Fruit fly (Drosophila melanogaster): ENCODE measurements around the gene SppL.

The SppL gene

DNA sequence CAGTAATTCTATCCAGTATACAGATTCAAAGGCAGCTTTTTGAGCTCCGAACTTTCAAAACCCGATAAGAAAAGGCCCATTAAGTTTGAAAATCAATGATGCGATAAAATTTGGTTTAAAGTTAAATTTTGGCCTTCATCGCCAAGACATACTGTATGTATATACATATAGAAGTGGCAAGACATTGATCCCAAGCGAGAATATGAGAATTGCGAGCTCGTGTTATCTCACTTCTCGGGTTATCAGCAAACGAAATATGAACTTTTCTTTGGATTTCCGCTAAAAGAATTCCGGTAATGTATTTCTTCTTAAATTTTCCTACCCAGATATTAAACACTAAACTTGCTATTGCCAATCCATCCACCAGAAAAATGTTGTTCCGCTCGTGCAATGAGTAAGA, 4.7 kb upstream of the SppL start:
- TF ChIP-seq kay (GFP tag; ENCODE audit: borderline replicate concordance) (peak; percentile 39), tj (GFP tag; optimal IDR thresholded peaks at IDR 0.05) (no peak)

DNA sequence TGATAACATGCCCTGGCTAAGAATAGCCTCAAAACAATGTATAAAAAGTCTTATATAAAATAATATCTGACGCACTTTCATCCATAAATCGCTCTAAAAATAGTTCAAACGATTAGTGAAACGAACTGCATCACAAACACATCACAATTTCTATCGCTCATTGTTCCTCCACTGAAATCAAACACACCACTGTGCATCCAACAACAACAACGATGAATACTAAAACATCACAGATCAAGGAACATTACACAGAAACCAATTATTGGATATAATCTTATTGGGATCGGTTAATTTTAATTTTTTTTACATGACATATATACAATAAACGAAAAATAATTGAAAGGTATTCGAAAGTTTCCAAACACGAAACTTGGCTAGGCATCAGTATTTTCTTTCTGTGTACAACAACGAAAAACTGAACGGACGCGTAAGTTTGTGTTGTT, 2.4 kb upstream of the SppL start:
- TF ChIP-seq cic (GFP tag; optimal IDR thresholded peaks at IDR 0.05), result no peak
- peak; percentile 10 for TF ChIP-seq toe (GFP tag; optimal IDR thresholded peaks at IDR 0.05)
- no peak for TF ChIP-seq CG7101 (tag; optimal IDR thresholded peaks at IDR 0.05)
- TF ChIP-seq CG12768 (GFP tag; optimal IDR thresholded peaks at IDR 0.05), result no peak
- TF ChIP-seq bab1 (GFP tag; optimal IDR thresholded peaks at IDR 0.05), result no peak
- no peak for TF ChIP-seq CG33017 (tag; optimal IDR thresholded peaks at IDR 0.05)
- TF ChIP-seq CG11617 (GFP tag; optimal IDR thresholded peaks at IDR 0.05), result no peak
- TF ChIP-seq cnc (optimal IDR thresholded peaks at IDR 0.05), result no peak
- no peak for TF ChIP-seq ovo (GFP tag; optimal IDR thresholded peaks at IDR 0.05)
- no peak for TF ChIP-seq Mnt (GFP tag; optimal IDR thresholded peaks at IDR 0.05)
- TF ChIP-seq pad (GFP tag; optimal IDR thresholded peaks at IDR 0.05), result no peak
- no peak for TF ChIP-seq CG7045 (GFP tag; optimal IDR thresholded peaks at IDR 0.05)
- no peak for TF ChIP-seq Hr96 (GFP tag; optimal IDR thresholded peaks at IDR 0.05)
- no peak for TF ChIP-seq Clk (GFP tag; optimal IDR thresholded peaks at IDR 0.05)
- no peak for TF ChIP-seq tj (GFP tag; optimal IDR thresholded peaks at IDR 0.05)
- peak; percentile 54 for TF ChIP-seq kay (GFP tag; ENCODE audit: borderline replicate concordance)
- no peak for TF ChIP-seq Crg-1 (GFP tag; optimal IDR thresholded peaks at IDR 0.05)
- TF ChIP-seq CG5204 (GFP tag; optimal IDR thresholded peaks at IDR 0.05), result no peak
- TF ChIP-seq CG14711 (tag; optimal IDR thresholded peaks at IDR 0.05), result peak; percentile 37
- no peak for TF ChIP-seq CG1620 (GFP tag; optimal IDR thresholded peaks at IDR 0.05)

DNA sequence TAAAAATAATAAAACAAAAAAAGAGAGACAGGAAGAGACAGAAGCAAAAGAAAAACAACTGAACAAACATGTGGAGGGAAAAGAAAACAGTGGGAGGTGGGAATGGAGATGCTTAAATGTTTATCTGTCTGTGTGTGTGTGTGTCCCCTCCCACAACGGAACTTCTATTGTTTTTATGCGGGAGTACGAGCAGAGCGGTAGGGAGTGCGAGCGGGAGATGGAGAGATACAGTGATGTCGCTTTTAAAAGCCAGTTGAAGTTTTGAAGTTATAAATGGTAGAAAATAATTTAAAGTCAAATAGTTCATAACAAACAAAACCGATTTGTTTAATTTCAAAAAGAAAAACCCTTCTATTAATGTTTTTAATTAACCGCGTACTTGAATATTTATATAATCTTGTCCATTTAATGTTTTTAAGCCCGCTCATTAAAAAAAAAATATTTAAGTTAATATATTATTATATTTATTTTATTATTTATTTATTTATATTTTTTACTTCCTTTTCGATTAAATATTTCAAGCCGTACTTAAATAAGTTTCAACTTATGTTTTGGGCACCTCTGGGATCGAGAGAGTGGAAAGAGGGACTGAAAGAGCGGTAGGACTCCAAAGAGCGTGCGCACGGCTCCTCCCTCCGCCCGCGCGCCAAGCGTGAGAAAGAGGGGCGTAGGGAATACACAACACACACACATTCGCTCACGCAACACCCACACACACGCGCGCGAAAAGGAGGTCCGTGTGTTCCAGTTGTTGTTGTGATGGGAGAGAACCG, 1.4 kb upstream of the SppL start:
- TF ChIP-seq CG1620 (GFP tag; optimal IDR thresholded peaks at IDR 0.05), result no peak
- no peak for TF ChIP-seq CG7045 (GFP tag; optimal IDR thresholded peaks at IDR 0.05)
- peak; percentile 19 for TF ChIP-seq CG14711 (tag; optimal IDR thresholded peaks at IDR 0.05)
- no peak for TF ChIP-seq cic (GFP tag; optimal IDR thresholded peaks at IDR 0.05)
- TF ChIP-seq Hr96 (GFP tag; optimal IDR thresholded peaks at IDR 0.05), result no peak
- TF ChIP-seq bab1 (GFP tag; optimal IDR thresholded peaks at IDR 0.05), result no peak
- no peak for TF ChIP-seq Crg-1 (GFP tag; optimal IDR thresholded peaks at IDR 0.05)
- TF ChIP-seq CG5204 (GFP tag; optimal IDR thresholded peaks at IDR 0.05), result no peak
- TF ChIP-seq Clk (GFP tag; optimal IDR thresholded peaks at IDR 0.05), result no peak
- peak; percentile 15 for TF ChIP-seq ovo (GFP tag; optimal IDR thresholded peaks at IDR 0.05)
- no peak for TF ChIP-seq cnc (optimal IDR thresholded peaks at IDR 0.05)
- no peak for TF ChIP-seq CG33017 (tag; optimal IDR thresholded peaks at IDR 0.05)
- peak; percentile 62 for TF ChIP-seq pad (GFP tag; optimal IDR thresholded peaks at IDR 0.05)
- TF ChIP-seq CG7101 (tag; optimal IDR thresholded peaks at IDR 0.05), result no peak
- TF ChIP-seq Mnt (GFP tag; optimal IDR thresholded peaks at IDR 0.05), result no peak
- TF ChIP-seq CG11617 (GFP tag; optimal IDR thresholded peaks at IDR 0.05), result peak; percentile 5
- no peak for TF ChIP-seq tj (GFP tag; optimal IDR thresholded peaks at IDR 0.05)
- TF ChIP-seq CG12768 (GFP tag; optimal IDR thresholded peaks at IDR 0.05), result no peak
- no peak for TF ChIP-seq kay (GFP tag; ENCODE audit: borderline replicate concordance)
- TF ChIP-seq toe (GFP tag; optimal IDR thresholded peaks at IDR 0.05), result no peak

DNA sequence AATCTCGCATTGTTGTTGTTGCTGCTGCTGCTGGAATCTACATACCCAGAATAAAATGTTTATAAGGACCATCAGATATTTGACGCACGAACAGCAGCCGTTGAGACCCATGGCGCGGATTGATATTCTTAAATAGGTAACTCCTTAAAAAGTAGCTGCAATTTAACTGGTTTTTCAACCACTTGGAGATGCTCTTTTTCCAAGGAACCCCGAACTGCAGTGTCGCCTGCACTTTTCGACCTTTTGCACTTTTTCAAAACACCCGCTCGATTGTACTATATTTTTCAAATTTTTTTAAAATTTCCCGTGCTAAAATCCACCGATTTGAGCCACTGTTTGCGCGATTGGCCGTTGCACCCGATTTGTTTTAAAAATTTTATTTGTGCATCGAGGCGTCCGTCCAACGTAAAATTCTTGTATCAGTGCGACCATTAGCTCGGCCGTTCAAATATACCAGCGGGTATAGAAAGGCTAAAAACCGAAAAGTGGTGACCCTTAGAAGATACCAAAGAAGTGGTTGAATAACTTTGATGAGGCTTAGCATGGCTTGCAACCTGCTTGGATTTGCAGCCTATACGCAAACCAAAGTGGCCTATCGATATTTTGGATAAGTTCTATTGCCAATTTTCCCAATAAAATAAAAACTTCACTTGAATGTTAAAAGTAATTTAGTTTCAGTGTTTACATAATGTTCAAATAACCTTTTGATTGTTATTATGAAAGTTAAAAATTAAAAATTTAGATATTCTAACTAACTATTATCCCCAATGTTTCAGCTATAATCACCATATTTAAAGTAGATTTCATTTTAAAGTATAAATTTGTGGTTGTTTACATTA, 594 bp upstream of the SppL start, which contains the start of gene Tsp96F:
Gene Tsp96F, minus strand, starts transcription at position 457 of the 839 bp plus-strand sequence.
- TF ChIP-seq ovo (GFP tag; optimal IDR thresholded peaks at IDR 0.05) (no peak), tj (GFP tag; optimal IDR thresholded peaks at IDR 0.05) (no peak), bab1 (GFP tag; optimal IDR thresholded peaks at IDR 0.05) (peak; percentile 0)

DNA sequence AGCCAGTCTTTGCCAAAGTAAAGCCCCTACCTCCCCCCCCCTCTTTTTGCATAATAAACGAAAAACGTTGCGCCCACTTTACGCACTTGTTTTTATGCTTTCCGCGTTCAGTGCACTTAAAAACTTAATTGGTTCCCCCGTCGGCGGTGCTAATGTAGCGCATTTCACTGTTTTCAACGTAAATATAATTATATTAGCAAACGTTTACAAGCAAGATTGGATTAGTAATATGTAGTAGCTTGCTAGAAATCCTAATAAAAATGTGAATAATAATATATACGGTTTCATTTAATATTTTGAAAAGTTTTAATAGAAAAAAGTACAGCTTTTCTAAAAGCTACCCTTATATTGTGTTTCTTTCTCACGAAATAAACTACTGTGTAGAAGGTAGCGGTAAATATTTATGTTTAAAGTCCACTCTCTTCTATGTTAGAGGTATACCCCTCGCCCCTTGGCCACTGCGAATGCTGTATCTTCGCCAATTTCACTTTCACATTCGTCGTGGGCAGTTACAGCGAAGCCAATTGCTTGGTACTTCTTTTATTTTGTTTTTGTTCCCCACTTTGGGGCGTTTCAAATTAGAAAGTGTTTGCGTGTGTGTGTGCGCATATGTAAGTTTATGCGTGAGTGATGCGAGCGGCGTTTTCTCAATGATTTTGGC, 952 bp downstream of the SppL start:
- TF ChIP-seq pad (GFP tag; optimal IDR thresholded peaks at IDR 0.05) (peak; percentile 60), kay (GFP tag; ENCODE audit: borderline replicate concordance) (peak; percentile 38), toe (GFP tag; optimal IDR thresholded peaks at IDR 0.05) (no peak)

DNA sequence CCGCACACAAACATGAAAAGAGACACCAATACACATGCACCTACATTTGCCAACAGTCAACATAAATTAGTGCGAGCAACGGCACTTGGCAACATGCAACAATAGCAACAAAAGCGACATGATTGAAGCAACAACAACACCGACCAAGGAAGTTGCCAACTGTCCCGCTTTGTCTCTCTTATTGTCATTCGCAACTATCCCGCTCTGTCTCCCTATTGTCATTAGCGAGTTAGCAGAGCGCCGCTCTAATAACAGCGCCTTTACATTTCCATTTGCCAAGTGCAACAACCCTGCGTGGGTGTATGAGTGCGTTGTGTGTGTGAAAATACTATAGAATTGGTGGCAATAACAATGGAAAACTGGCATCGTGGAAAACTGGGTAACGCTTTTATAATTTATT, 2.1 kb downstream of the SppL start:
- TF ChIP-seq Crg-1 (GFP tag; optimal IDR thresholded peaks at IDR 0.05) (no peak), cic (GFP tag; optimal IDR thresholded peaks at IDR 0.05) (no peak), tj (GFP tag; optimal IDR thresholded peaks at IDR 0.05) (no peak), ovo (GFP tag; optimal IDR thresholded peaks at IDR 0.05) (no peak), pad (GFP tag; optimal IDR thresholded peaks at IDR 0.05) (no peak), CG12768 (GFP tag; optimal IDR thresholded peaks at IDR 0.05) (no peak), bab1 (GFP tag; optimal IDR thresholded peaks at IDR 0.05) (no peak), CG11617 (GFP tag; optimal IDR thresholded peaks at IDR 0.05) (no peak), CG1620 (GFP tag; optimal IDR thresholded peaks at IDR 0.05) (no peak), Clk (GFP tag; optimal IDR thresholded peaks at IDR 0.05) (no peak)

Data from whole organism, adult.